Worm (Caenorhabditis elegans): ENCODE results near the gene pdi-1.

DNA sequence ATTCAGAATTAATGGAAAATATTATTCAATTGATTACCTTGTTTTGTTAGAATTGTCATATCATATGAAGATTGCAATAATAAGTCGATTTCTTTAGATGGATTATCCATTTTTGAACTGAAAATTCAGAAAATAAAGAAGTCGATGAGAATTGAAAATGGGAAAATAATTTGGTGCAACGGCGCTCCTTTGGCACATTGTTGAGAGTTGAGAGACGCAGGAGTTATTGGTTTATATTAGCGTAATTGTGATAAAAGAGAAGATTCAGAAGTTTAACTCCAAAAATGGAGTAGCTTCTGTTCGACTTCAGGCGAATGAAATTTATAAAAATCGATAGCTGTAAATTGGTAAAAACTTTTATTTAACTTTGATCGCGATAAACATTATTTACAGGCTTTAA is 18.3 kb upstream of the pdi-1 start, which contains the start of gene C14B1.8:
- TF ChIP-seq nhr-76 (tag; optimal IDR thresholded peaks at IDR 0.05) = no peak
- no peak for TF ChIP-seq dpl-1 (GFP tag; optimal IDR thresholded peaks at IDR 0.05)

All from whole organism, L4 larva.